Fruit fly (Drosophila melanogaster) whole organism, embryonic: ENCODE data around the gene Tsf2.
A peak's percentile ranks its signal among the peaks of the same experiment; 100 is the strongest.

Source experiments
- Abd-B ChIP-seq: fragments of 200-800 bp; sonication (Bioruptor generic); optimal IDR thresholded peaks from 2 replicates; lab custom pipeline; 2018; ENCODE audit warnings: missing biosample characterization, mild to moderate bottlenecking, missing genetic modification characterization, moderate library complexity
- CG1024 ChIP-seq: fragments of 200-800 bp; sonication (Bioruptor generic); IDR thresholded peaks from 2 replicates; pipeline ENCODE4 v1.3.6; 2022; ENCODE audit warnings: missing biosample characterization, missing genetic modification characterization
- CG10462 ChIP-seq: fragments of 200-800 bp; sonication (Bioruptor generic); optimal IDR thresholded peaks from 2 replicates; lab custom pipeline; 2016; ENCODE audit warnings: missing biosample characterization, missing genetic modification characterization
- CG10543 ChIP-seq: fragments of 200-800 bp; sonication (Bioruptor generic); optimal IDR thresholded peaks from 3 replicates; lab custom pipeline; 2017; ENCODE audit warnings: missing biosample characterization, mild to moderate bottlenecking, missing genetic modification characterization, moderate library complexity
- CG11504 ChIP-seq: fragments of 200-800 bp; sonication (Bioruptor generic); optimal IDR thresholded peaks from 3 replicates; lab custom pipeline; 2019; ENCODE audit warnings: missing biosample characterization, mild to moderate bottlenecking, missing genetic modification characterization, moderate library complexity
- CG12299 ChIP-seq: fragments of 200-800 bp; sonication (Bioruptor generic); optimal IDR thresholded peaks from 2 replicates; lab custom pipeline; 2018; ENCODE audit warnings: missing biosample characterization, mild to moderate bottlenecking, missing genetic modification characterization
- CG12942 ChIP-seq: fragments of 200-800 bp; sonication (Bioruptor generic); optimal IDR thresholded peaks from 3 replicates; lab custom pipeline; 2016; ENCODE audit warnings: missing biosample characterization, missing genetic modification characterization
- CG13123 ChIP-seq: fragments of 200-800 bp; sonication (Bioruptor generic); optimal IDR thresholded peaks from 2 replicates; lab custom pipeline; 2016; ENCODE audit warnings: missing biosample characterization, missing genetic modification characterization
- CG14710 ChIP-seq: fragments of 200-800 bp; sonication (Bioruptor generic); optimal IDR thresholded peaks from 3 replicates; lab custom pipeline; 2019; ENCODE audit warnings: missing biosample characterization, mild to moderate bottlenecking, missing genetic modification characterization, moderate library complexity
- CG18262 ChIP-seq: fragments of 200-800 bp; optimal IDR thresholded peaks from 3 replicates; lab custom pipeline; 2019; ENCODE audit warnings: missing biosample characterization, mild to moderate bottlenecking, missing genetic modification characterization, moderate library complexity
- CG3407 ChIP-seq: fragments of 200-800 bp; sonication (Bioruptor generic); optimal IDR thresholded peaks from 2 replicates; lab custom pipeline; 2018; ENCODE audit warnings: missing biosample characterization, mild to moderate bottlenecking, missing genetic modification characterization
- CG34422 ChIP-seq: fragments of 200-800 bp; sonication (Bioruptor generic); IDR thresholded peaks from 3 replicates; pipeline ENCODE4 v1.3.6; 2022; ENCODE audit warnings: missing biosample characterization, missing genetic modification characterization
- CG3847 ChIP-seq: fragments of 200-800 bp; sonication (Bioruptor generic); IDR thresholded peaks from 2 replicates; pipeline ENCODE4 v1.3.6; 2022; ENCODE audit warnings: missing biosample characterization, missing genetic modification characterization
- CG3995 ChIP-seq: fragments of 200-800 bp; sonication (Bioruptor generic); optimal IDR thresholded peaks from 3 replicates; lab custom pipeline; 2016; ENCODE audit warnings: missing biosample characterization, missing genetic modification characterization
- CG6689 ChIP-seq: fragments of 200-800 bp; sonication (Bioruptor generic); IDR thresholded peaks from 2 replicates; pipeline ENCODE4 v1.3.6; 2022; ENCODE audit warnings: missing biosample characterization, missing genetic modification characterization
- CG7372 ChIP-seq: fragments of 200-800 bp; sonication (Bioruptor generic); IDR thresholded peaks from 2 replicates; pipeline ENCODE4 v1.3.6; 2022; ENCODE audit warnings: missing biosample characterization, missing genetic modification characterization
- CG7839 ChIP-seq: fragments of 200-800 bp; sonication (Bioruptor generic); optimal IDR thresholded peaks from 3 replicates; lab custom pipeline; 2018; ENCODE audit warnings: missing biosample characterization, mild to moderate bottlenecking, missing genetic modification characterization, moderate library complexity
- CG8478 ChIP-seq: fragments of >200 bp; optimal IDR thresholded peaks from 2 replicates; lab custom pipeline; 2018
- Camta ChIP-seq: fragments of 200-800 bp; sonication (Bioruptor generic); optimal IDR thresholded peaks from 2 replicates; lab custom pipeline; 2016; ENCODE audit warnings: missing biosample characterization, missing genetic modification characterization
- CkIIα-i1 ChIP-seq: fragments of 200-800 bp; sonication (Bioruptor generic); IDR thresholded peaks from 2 replicates; pipeline ENCODE4 v1.3.6; 2022; ENCODE audit warnings: missing biosample characterization, missing genetic modification characterization
- Doc3 ChIP-seq: fragments of 200-800 bp; sonication (Bioruptor generic); IDR thresholded peaks from 3 replicates; pipeline ENCODE4 v1.3.6; 2022; ENCODE audit warnings: missing biosample characterization, missing genetic modification characterization; ENCODE audit not compliant: partially characterized antibody
- E2f1 ChIP-seq: fragments of 200-800 bp; sonication (Bioruptor generic); IDR thresholded peaks from 2 replicates; pipeline ENCODE4 v1.3.6; 2022; ENCODE audit warnings: missing biosample characterization, missing genetic modification characterization
- E2f2 ChIP-seq: fragments of 200-800 bp; sonication (Bioruptor generic); IDR thresholded peaks from 2 replicates; pipeline ENCODE4 v1.3.6; 2022; ENCODE audit warnings: missing biosample characterization, missing genetic modification characterization
- MBD-R2 ChIP-seq: fragments of 200-800 bp; sonication (Bioruptor generic); IDR thresholded peaks from 2 replicates; pipeline ENCODE4 v1.3.6; 2022; ENCODE audit warnings: missing biosample characterization, missing genetic modification characterization
- MESR4 ChIP-seq: fragments of 200-800 bp; sonication (Bioruptor generic); optimal IDR thresholded peaks from 2 replicates; lab custom pipeline; 2018; ENCODE audit warnings: missing biosample characterization, mild to moderate bottlenecking, missing genetic modification characterization, moderate library complexity
- Pdp1 ChIP-seq, 2 experiments: fragments of 200-800 bp; sonication (Bioruptor generic); optimal IDR thresholded peaks; 3 replicates each; lab custom pipeline; 2016; ENCODE audit warnings: missing biosample characterization in 2 of 2, missing genetic modification characterization in 2 of 2, mild to moderate bottlenecking in 1 of 2, moderate library complexity in 1 of 2
- Ptx1 ChIP-seq: fragments of 200-800 bp; sonication (Bioruptor generic); IDR thresholded peaks from 2 replicates; pipeline ENCODE4 v1.3.6; 2022; ENCODE audit warnings: missing biosample characterization, missing genetic modification characterization
- Rfx ChIP-seq: fragments of 200-800 bp; sonication (Bioruptor generic); IDR thresholded peaks from 2 replicates; pipeline ENCODE4 v1.3.6; 2022; ENCODE audit warnings: missing biosample characterization, missing genetic modification characterization
- TFAM ChIP-seq: fragments of 200-800 bp; sonication (Bioruptor generic); optimal IDR thresholded peaks from 2 replicates; lab custom pipeline; 2017; ENCODE audit warnings: missing biosample characterization, missing genetic modification characterization, inconsistent platforms
- amos ChIP-seq: fragments of 200-800 bp; sonication (Bioruptor generic); IDR thresholded peaks from 2 replicates; pipeline ENCODE4 v1.3.6; 2022; ENCODE audit warnings: missing biosample characterization, missing genetic modification characterization; ENCODE audit not compliant: partially characterized antibody
- aop ChIP-seq: fragments of 200-800 bp; sonication (Bioruptor generic); IDR thresholded peaks from 2 replicates; pipeline ENCODE4 v1.3.6; 2022; ENCODE audit warnings: missing biosample characterization, missing genetic modification characterization
- ara ChIP-seq: fragments of 200-800 bp; sonication (Bioruptor generic); IDR thresholded peaks from 2 replicates; pipeline ENCODE4 v1.3.6; 2022; ENCODE audit warnings: missing biosample characterization, missing genetic modification characterization
- ato ChIP-seq: fragments of 200-800 bp; sonication (Bioruptor generic); IDR thresholded peaks from 2 replicates; pipeline ENCODE4 v1.3.6; 2022; ENCODE audit warnings: missing biosample characterization, missing genetic modification characterization; ENCODE audit not compliant: partially characterized antibody
- cad ChIP-seq: fragments of >200 bp; optimal IDR thresholded peaks from 2 replicates; lab custom pipeline; 2017; ENCODE audit warnings: missing biosample characterization, missing genetic modification characterization
- cg ChIP-seq: fragments of 200-800 bp; sonication (Bioruptor generic); optimal IDR thresholded peaks from 3 replicates; lab custom pipeline; 2019; ENCODE audit warnings: missing biosample characterization, mild to moderate bottlenecking, missing genetic modification characterization, moderate library complexity
- crol ChIP-seq: fragments of 200-800 bp; sonication (Bioruptor generic); IDR thresholded peaks from 2 replicates; pipeline ENCODE4 v1.3.6; 2022; ENCODE audit warnings: missing biosample characterization, missing genetic modification characterization
- disco-r ChIP-seq: fragments of 200-800 bp; sonication (Bioruptor generic); optimal IDR thresholded peaks from 2 replicates; lab custom pipeline; 2016; ENCODE audit warnings: missing biosample characterization, missing genetic modification characterization
- fd64A ChIP-seq: fragments of 200-800 bp; sonication (Bioruptor generic); optimal IDR thresholded peaks from 3 replicates; lab custom pipeline; 2018; ENCODE audit warnings: missing biosample characterization, mild to moderate bottlenecking, missing genetic modification characterization
- gsb-n ChIP-seq: fragments of 200-800 bp; sonication (Bioruptor generic); optimal IDR thresholded peaks from 3 replicates; lab custom pipeline; 2018; ENCODE audit warnings: missing biosample characterization, mild to moderate bottlenecking, missing genetic modification characterization
- ind ChIP-seq: fragments of 200-800 bp; sonication (Bioruptor generic); optimal IDR thresholded peaks from 3 replicates; lab custom pipeline; 2016; ENCODE audit warnings: missing biosample characterization, missing genetic modification characterization
- rib ChIP-seq: fragments of 200-800 bp; sonication (Bioruptor generic); IDR thresholded peaks from 2 replicates; pipeline ENCODE4 v1.3.6; 2022; ENCODE audit warnings: missing biosample characterization, missing genetic modification characterization
- run ChIP-seq: fragments of 200-800 bp; sonication (Bioruptor generic); optimal IDR thresholded peaks from 3 replicates; lab custom pipeline; 2018; ENCODE audit warnings: missing biosample characterization, mild to moderate bottlenecking, missing genetic modification characterization
- salm ChIP-seq: fragments of 200-800 bp; sonication (Bioruptor generic); optimal IDR thresholded peaks from 2 replicates; lab custom pipeline; 2018; ENCODE audit warnings: missing biosample characterization, mild to moderate bottlenecking, missing genetic modification characterization
- scrt ChIP-seq: fragments of 200-800 bp; sonication (Bioruptor generic); optimal IDR thresholded peaks from 2 replicates; lab custom pipeline; 2018; ENCODE audit warnings: missing biosample characterization, mild to moderate bottlenecking, missing genetic modification characterization, moderate library complexity
- sens ChIP-seq: fragments of 200-800 bp; sonication (Bioruptor generic); peaks from one replicate; lab custom pipeline; 2016; ENCODE audit warnings: missing biosample characterization, missing genetic modification characterization
- sens-2 ChIP-seq: fragments of 200-800 bp; sonication (Bioruptor generic); IDR thresholded peaks from 2 replicates; pipeline ENCODE4 v1.3.6; 2022; ENCODE audit warnings: missing biosample characterization, missing genetic modification characterization
- shn ChIP-seq: fragments of 200-800 bp; sonication (Bioruptor generic); optimal IDR thresholded peaks from 3 replicates; lab custom pipeline; 2016; ENCODE audit warnings: missing biosample characterization, missing genetic modification characterization
- sim ChIP-seq: fragments of 200-800 bp; sonication (Bioruptor generic); IDR thresholded peaks from 2 replicates; pipeline ENCODE4 v1.3.6; 2022; ENCODE audit warnings: missing biosample characterization, missing genetic modification characterization
- sisA ChIP-seq: fragments of 200-800 bp; sonication (Bioruptor generic); IDR thresholded peaks from 2 replicates; pipeline ENCODE4 v1.3.6; 2022; ENCODE audit warnings: missing biosample characterization, missing genetic modification characterization
- unc-4 ChIP-seq: fragments of 200-800 bp; sonication (Bioruptor generic); IDR thresholded peaks from 2 replicates; pipeline ENCODE4 v1.3.6; 2022; ENCODE audit warnings: missing biosample characterization, missing genetic modification characterization; ENCODE audit not compliant: partially characterized antibody
- wek ChIP-seq: fragments of 200-800 bp; sonication (Bioruptor generic); optimal IDR thresholded peaks from 3 replicates; lab custom pipeline; 2018; ENCODE audit warnings: missing biosample characterization, mild to moderate bottlenecking, missing genetic modification characterization, moderate library complexity
- zfh1 ChIP-seq: fragments of 200-800 bp; sonication (Bioruptor generic); IDR thresholded peaks from 3 replicates; pipeline ENCODE4 v1.3.6; 2022; ENCODE audit warnings: missing biosample characterization, missing genetic modification characterization
- zfh2 ChIP-seq: fragments of 200-800 bp; sonication (Bioruptor generic); optimal IDR thresholded peaks from 2 replicates; lab custom pipeline; 2016; ENCODE audit warnings: missing biosample characterization, missing genetic modification characterization

Gene Tsf2

dm6 chr3L:12482246-12482645, 51.3 kb downstream of the Tsf2 start, which contains the start of gene CG33725 (continued):
- TF ChIP-seq Abd-B (GFP tag; lab: Kevin White, UChicago), result no peak
- no peak for TF ChIP-seq CG6689 (GFP tag; lab: Robert Waterston, UW)
- TF ChIP-seq cad, result no peak
- TF ChIP-seq sisA (GFP tag; lab: Robert Waterston, UW), result no peak
- no peak for TF ChIP-seq MESR4 (GFP tag; lab: Kevin White, UChicago)
- TF ChIP-seq CG10543 (GFP tag; lab: Kevin White, UChicago), result no peak
- no peak for TF ChIP-seq CG12299 (tag; lab: Kevin White, UChicago)
- no peak for TF ChIP-seq CG3995 (GFP tag; lab: Kevin White, UChicago)
- TF ChIP-seq CkIIα-i1 (GFP tag; lab: Robert Waterston, UW), result no peak
- no peak for TF ChIP-seq E2f2 (GFP tag; lab: Robert Waterston, UW)
- no peak for TF ChIP-seq cg
- no peak for TF ChIP-seq zfh2 (GFP tag; lab: Kevin White, UChicago)
- TF ChIP-seq TFAM, result no peak
- no peak for TF ChIP-seq sim
- peak; percentile 2 for TF ChIP-seq fd64A (GFP tag; lab: Kevin White, UChicago)
- no peak for TF ChIP-seq CG10462 (GFP tag; lab: Kevin White, UChicago)
- TF ChIP-seq MBD-R2 (GFP tag; lab: Robert Waterston, UW), result no peak
- TF ChIP-seq CG7839, result no peak
- no peak for TF ChIP-seq CG12942 (GFP tag; lab: Kevin White, UChicago)
- TF ChIP-seq ara (GFP tag; lab: Robert Waterston, UW), result 0 out of 2 replicates have a peak, but pooled peaks have one; percentile 17
- no peak for TF ChIP-seq amos (GFP tag; lab: Robert Waterston, UW)
- TF ChIP-seq wek (GFP tag; lab: Kevin White, UChicago), result no peak
- no peak for TF ChIP-seq shn
- no peak for TF ChIP-seq CG34422 (GFP tag; lab: Robert Waterston, UW)
- TF ChIP-seq scrt (GFP tag; lab: Kevin White, UChicago), result no peak
- no peak for TF ChIP-seq disco-r (GFP tag; lab: Kevin White, UChicago)
- no peak for TF ChIP-seq Ptx1 (GFP tag; lab: Robert Waterston, UW)
- TF ChIP-seq salm (tag; lab: Kevin White, UChicago), result no peak
- TF ChIP-seq crol, result peak; percentile 92
- no peak for TF ChIP-seq ato (GFP tag; lab: Robert Waterston, UW)
- TF ChIP-seq sens, result peak; percentile 45
- no peak for TF ChIP-seq CG13123 (GFP tag; lab: Kevin White, UChicago)
- TF ChIP-seq Doc3, result no peak
- no peak for TF ChIP-seq aop (GFP tag; lab: Robert Waterston, UW)
- TF ChIP-seq Rfx, result no peak
- no peak for TF ChIP-seq E2f1 (GFP tag; lab: Robert Waterston, UW)
- no peak for TF ChIP-seq CG7372 (GFP tag; lab: Robert Waterston, UW)
- TF ChIP-seq Pdp1 (GFP tag; optimal IDR thresholded peaks at IDR 0.05; lab: Kevin White, UChicago), result no peak
- peak; percentile 70 for TF ChIP-seq zfh1 (GFP tag; lab: Robert Waterston, UW)
- TF ChIP-seq CG3847, result no peak
- no peak for TF ChIP-seq ind (GFP tag; lab: Kevin White, UChicago)
- no peak for TF ChIP-seq CG1024
- TF ChIP-seq CG14710 (tag; lab: Kevin White, UChicago), result no peak
- no peak for TF ChIP-seq CG3407
- no peak for TF ChIP-seq run (tag; lab: Kevin White, UChicago)
- no peak for TF ChIP-seq CG18262 (tag; lab: Kevin White, UChicago)
- peak; percentile 1 for TF ChIP-seq gsb-n (tag; lab: Kevin White, UChicago)
- TF ChIP-seq Camta (GFP tag; lab: Kevin White, UChicago), result no peak
- no peak for TF ChIP-seq sens-2 (GFP tag; lab: Robert Waterston, UW)
- no peak for TF ChIP-seq CG11504 (tag; lab: Kevin White, UChicago)
- no peak; the same call in 1 of the 2 replicates for TF ChIP-seq rib (GFP tag; lab: Robert Waterston, UW)
- TF ChIP-seq CG8478 (lab: Kevin White, UChicago), result no peak
- no peak for TF ChIP-seq unc-4 (GFP tag; lab: Robert Waterston, UW)
